Fruit fly (Drosophila melanogaster) whole organism, embryonic: ENCODE results near the gene CG17177.

ENCODE experiments used
- Bdp1 ChIP-seq: fragments of 200-800 bp; sonication (Bioruptor generic); optimal IDR thresholded peaks from 3 replicates; lab custom pipeline; 2016; ENCODE audit warnings: missing biosample characterization, missing genetic modification characterization
- CG10366 ChIP-seq: fragments of 200-800 bp; sonication (Bioruptor generic); IDR thresholded peaks from 2 replicates; pipeline ENCODE4 v1.3.6; 2022; ENCODE audit warnings: missing biosample characterization, missing genetic modification characterization
- CG10654 ChIP-seq: fragments of 200-800 bp; sonication (Bioruptor generic); optimal IDR thresholded peaks from 2 replicates; lab custom pipeline; 2016; ENCODE audit warnings: missing biosample characterization, missing genetic modification characterization
- CG11560 ChIP-seq: fragments of 200-800 bp; sonication (Bioruptor generic); IDR thresholded peaks from 3 replicates; pipeline ENCODE4 v1.3.6; 2022; ENCODE audit warnings: missing biosample characterization, missing genetic modification characterization
- CG3065 ChIP-seq: fragments of 200-800 bp; sonication (Bioruptor generic); optimal IDR thresholded peaks from 2 replicates; lab custom pipeline; 2016; ENCODE audit warnings: missing biosample characterization, missing genetic modification characterization
- CG7372 ChIP-seq: fragments of 200-800 bp; sonication (Bioruptor generic); IDR thresholded peaks from 2 replicates; pipeline ENCODE4 v1.3.6; 2022; ENCODE audit warnings: missing biosample characterization, missing genetic modification characterization
- Dll ChIP-seq: fragments of 200-800 bp; sonication (Bioruptor generic); IDR thresholded peaks from 4 replicates; pipeline ENCODE4 v1.3.6; 2022; ENCODE audit warnings: missing biosample characterization, missing genetic modification characterization; ENCODE audit not compliant: partially characterized antibody
- Ravus ChIP-seq: fragments of 200-800 bp; sonication (Bioruptor generic); IDR thresholded peaks from 2 replicates; pipeline ENCODE4 v1.3.6; 2022; ENCODE audit warnings: missing biosample characterization, missing genetic modification characterization
- az2 ChIP-seq: fragments of 200-800 bp; sonication (Bioruptor generic); optimal IDR thresholded peaks from 3 replicates; lab custom pipeline; 2016; ENCODE audit warnings: missing biosample characterization, missing genetic modification characterization
- fru ChIP-seq: fragments of >200 bp; optimal IDR thresholded peaks from 2 replicates; lab custom pipeline; 2017
- p53 ChIP-seq: fragments of 200-800 bp; sonication (Bioruptor generic); optimal IDR thresholded peaks from 2 replicates; lab custom pipeline; 2016; ENCODE audit warnings: missing biosample characterization, missing genetic modification characterization

DNA sequence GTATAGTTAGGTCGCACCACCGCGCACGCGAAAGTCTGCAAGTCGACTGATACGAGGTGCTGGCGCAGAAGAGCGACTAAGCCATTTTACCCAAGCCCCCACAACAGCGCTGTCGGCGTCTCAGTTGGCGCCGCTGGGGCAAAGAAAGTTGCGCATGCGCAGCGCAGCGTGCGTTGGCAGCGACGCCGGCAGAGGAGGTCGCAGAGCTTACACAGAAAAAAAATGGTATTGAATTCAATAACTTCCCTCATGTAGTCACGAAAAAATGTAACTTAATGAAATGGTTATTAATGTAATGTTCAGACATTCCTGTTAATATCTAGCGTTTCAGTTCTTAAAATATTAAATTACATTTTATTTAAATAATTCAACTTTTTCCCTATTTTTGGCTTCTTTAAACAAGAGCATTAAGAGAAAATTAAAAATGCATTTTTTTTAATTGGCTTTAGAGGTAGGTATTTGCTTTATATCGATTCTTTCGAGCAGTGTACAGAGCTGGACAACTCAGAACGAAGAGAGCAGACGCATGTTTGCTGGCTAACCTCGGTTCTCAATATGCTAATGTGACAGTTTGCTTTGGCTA lies 23.3 kb downstream of the CG17177 start, which contains the start of gene CG4914:
- TF ChIP-seq CG10654 (GFP tag; lab: Kevin White, UChicago): peak; percentile 56
- TF ChIP-seq p53 (GFP tag; lab: Kevin White, UChicago): no peak
- TF ChIP-seq CG10366 (GFP tag; lab: Robert Waterston, UW): peak; percentile 46; the same call in 1 of the 2 replicates
- TF ChIP-seq az2 (GFP tag; lab: Kevin White, UChicago): peak; percentile 86
- no peak for TF ChIP-seq Dll (GFP tag; lab: Robert Waterston, UW)
- TF ChIP-seq CG7372 (GFP tag; lab: Robert Waterston, UW): 0 out of 2 replicates have a peak, but pooled peaks have one; percentile 22
- no peak for TF ChIP-seq fru (lab: Kevin White, UChicago)
- peak; percentile 44 for TF ChIP-seq CG3065 (GFP tag; lab: Kevin White, UChicago)
- no peak for TF ChIP-seq Bdp1
- TF ChIP-seq CG11560 (tag; lab: Robert Waterston, UW): peak; percentile 46; the same call in 1 of the 3 replicates
- TF ChIP-seq Ravus (GFP tag; lab: Robert Waterston, UW): no peak
